Worm (Caenorhabditis elegans) whole organism, L4 larva: ENCODE results near the gene H25K10.2.
A peak's percentile ranks its signal among the peaks of the same experiment; 100 is the strongest.

ENCODE experiments used
- T26A8.4 ChIP-seq: fragments of 200-800 bp; sonication (Bioruptor generic); IDR thresholded peaks from 2 replicates; pipeline ENCODE4 v1.3.6; 2022; ENCODE audit warnings: missing genetic modification characterization, missing compliant biosample characterization
- Y5F2A.4 ChIP-seq: fragments of 200-800 bp; sonication (Bioruptor generic); optimal IDR thresholded peaks from 2 replicates; lab custom pipeline; 2018; ENCODE audit warnings: mild to moderate bottlenecking, missing genetic modification characterization, missing compliant biosample characterization
- ama-1 ChIP-seq: fragments of 150-350 bp; optimal IDR thresholded peaks from 2 replicates; lab custom pipeline; 2014; ENCODE audit warnings: inconsistent platforms, mixed read lengths
- ceh-32 ChIP-seq: sonication (generic microtip); optimal IDR thresholded peaks from 2 replicates; lab custom pipeline; 2016; ENCODE audit warnings: mild to moderate bottlenecking, missing genetic modification characterization, missing compliant biosample characterization; ENCODE audit not compliant: poor library complexity
- ctbp-1 ChIP-seq: fragments of 200-800 bp; sonication (Bioruptor generic); IDR thresholded peaks from 2 replicates; pipeline ENCODE4 v1.3.6; 2022; ENCODE audit warnings: missing genetic modification reagents, missing genetic modification characterization, missing compliant biosample characterization
- daf-12 ChIP-seq: fragments of 150-350 bp; optimal IDR thresholded peaks from 2 replicates; lab custom pipeline; 2014; ENCODE audit warnings: missing biosample characterization, missing genetic modification reagents, missing genetic modification characterization
- daf-19 ChIP-seq: fragments of 200-800 bp; sonication (Bioruptor generic); conservative IDR thresholded peaks from 2 replicates; pipeline ENCODE4 v1.3.6; 2022; ENCODE audit warnings: missing genetic modification characterization, missing compliant biosample characterization
- dmd-6 ChIP-seq: fragments of 200-800 bp; sonication (Bioruptor generic); IDR thresholded peaks from 2 replicates; pipeline ENCODE4 v1.3.6; 2022; ENCODE audit warnings: missing genetic modification reagents, missing genetic modification characterization, missing compliant biosample characterization
- dve-1 ChIP-seq: sonication (generic microtip); optimal IDR thresholded peaks from 2 replicates; lab custom pipeline; 2017; ENCODE audit warnings: antibody characterized with exemption, mild to moderate bottlenecking, missing genetic modification characterization, missing compliant biosample characterization; ENCODE audit not compliant: insufficient read depth
- egl-27 ChIP-seq: sonication (generic microtip); optimal IDR thresholded peaks from 3 replicates; lab custom pipeline; 2017; ENCODE audit warnings: missing biosample characterization, missing genetic modification reagents, missing genetic modification characterization
- hlh-30 ChIP-seq: sonication (generic microtip); optimal IDR thresholded peaks from 2 replicates; lab custom pipeline; 2017; ENCODE audit warnings: antibody characterized with exemption, mild to moderate bottlenecking, missing genetic modification characterization, missing compliant biosample characterization; ENCODE audit not compliant: insufficient read depth
- hmg-1.1 ChIP-seq: fragments of 200-800 bp; sonication (Bioruptor generic); IDR thresholded peaks from 2 replicates; pipeline ENCODE4 v1.3.6; 2022; ENCODE audit warnings: missing genetic modification reagents, missing genetic modification characterization, missing compliant biosample characterization
- lin-13 ChIP-seq: fragments of 150-350 bp; optimal IDR thresholded peaks from 2 replicates; lab custom pipeline; 2014; ENCODE audit warnings: missing biosample characterization, missing genetic modification reagents, missing genetic modification characterization
- lin-15B ChIP-seq: fragments of 150-350 bp; sonication (generic microtip); optimal IDR thresholded peaks from 3 replicates; lab custom pipeline; 2014; ENCODE audit warnings: missing biosample characterization, missing genetic modification characterization
- lin-29 ChIP-seq: fragments of 200-800 bp; sonication (Bioruptor generic); IDR thresholded peaks from 2 replicates; pipeline ENCODE4 v1.3.6; 2022; ENCODE audit warnings: missing genetic modification reagents, missing genetic modification characterization, missing compliant biosample characterization
- lin-39 ChIP-seq: fragments of 150-350 bp; optimal IDR thresholded peaks from 2 replicates; lab custom pipeline; 2014; ENCODE audit warnings: missing biosample characterization, missing genetic modification reagents, missing genetic modification characterization
- madf-5 ChIP-seq, 2 experiments: fragments of 200-800 bp; sonication (Bioruptor generic); IDR thresholded peaks; 2 replicates each; pipeline ENCODE4 v1.3.6; 2022; ENCODE audit warnings: missing compliant biosample characterization in 2 of 2, missing genetic modification characterization in 2 of 2
- mdl-1 ChIP-seq, 2 experiments: fragments of 150-350 bp in 1 of 2; sonication (generic microtip) in 1 of 2; optimal IDR thresholded peaks; 2 replicates each; lab custom pipeline; 2014 to 2017; ENCODE audit warnings: missing biosample characterization in 2 of 2, missing genetic modification characterization in 2 of 2
- mep-1 ChIP-seq: fragments of 150-350 bp; sonication (generic microtip); optimal IDR thresholded peaks from 3 replicates; lab custom pipeline; 2014; ENCODE audit warnings: missing biosample characterization, missing genetic modification characterization
- mxl-3 ChIP-seq: fragments of 200-800 bp; sonication (Bioruptor generic); optimal IDR thresholded peaks from 2 replicates; lab custom pipeline; 2018; ENCODE audit warnings: mild to moderate bottlenecking, missing genetic modification characterization, missing compliant biosample characterization
- nhr-11 ChIP-seq: fragments of 150-350 bp; optimal IDR thresholded peaks from 2 replicates; lab custom pipeline; 2014; ENCODE audit warnings: missing biosample characterization, missing genetic modification characterization
- nhr-111 ChIP-seq: fragments of 200-800 bp; sonication (Bioruptor generic); optimal IDR thresholded peaks from 2 replicates; lab custom pipeline; 2018; ENCODE audit warnings: mild to moderate bottlenecking, missing genetic modification characterization, missing compliant biosample characterization
- nhr-237 ChIP-seq: sonication (generic microtip); optimal IDR thresholded peaks from 2 replicates; lab custom pipeline; 2017; ENCODE audit warnings: missing biosample characterization, missing genetic modification characterization
- nhr-25 ChIP-seq: sonication (generic microtip); optimal IDR thresholded peaks from 2 replicates; lab custom pipeline; 2017; ENCODE audit warnings: missing genetic modification characterization, mild to moderate bottlenecking, missing compliant biosample characterization, antibody characterized with exemption, moderate library complexity, borderline replicate concordance; ENCODE audit not compliant: insufficient read depth
- nhr-28 ChIP-seq: fragments of 150-350 bp; optimal IDR thresholded peaks from 2 replicates; lab custom pipeline; 2014; ENCODE audit warnings: missing biosample characterization, missing genetic modification characterization
- nhr-41 ChIP-seq: fragments of 200-800 bp; sonication (Bioruptor generic); IDR thresholded peaks from 2 replicates; pipeline ENCODE4 v1.3.6; 2022; ENCODE audit warnings: missing genetic modification reagents, missing genetic modification characterization, missing compliant biosample characterization
- nhr-6 ChIP-seq: fragments of 150-350 bp; optimal IDR thresholded peaks from 2 replicates; lab custom pipeline; 2014; ENCODE audit warnings: missing biosample characterization, missing genetic modification characterization
- nhr-77 ChIP-seq: fragments of 150-350 bp; optimal IDR thresholded peaks from 2 replicates; lab custom pipeline; 2014; ENCODE audit warnings: missing biosample characterization, missing genetic modification characterization
- pha-4 ChIP-seq, 2 experiments: fragments of 150-350 bp in 1 of 2; fragments of 200-800 bp in 1 of 2; sonication (Bioruptor generic) in 1 of 2; IDR thresholded peaks in 1 of 2; optimal IDR thresholded peaks in 1 of 2; 2 replicates each; pipeline versions ENCODE4 v1.3.6 to Lab custom; 2014 to 2022; ENCODE audit warnings: missing genetic modification characterization in 2 of 2, missing genetic modification reagents in 2 of 2, missing biosample characterization in 1 of 2, missing compliant biosample characterization in 1 of 2
- pqm-1 ChIP-seq: sonication (generic microtip); optimal IDR thresholded peaks from 2 replicates; lab custom pipeline; 2017; ENCODE audit warnings: missing biosample characterization, missing genetic modification characterization
- saeg-2 ChIP-seq: fragments of 200-800 bp; sonication (Bioruptor generic); IDR thresholded peaks from 2 replicates; pipeline ENCODE4 v1.3.6; 2022; ENCODE audit warnings: missing genetic modification reagents, missing genetic modification characterization, missing compliant biosample characterization
- set-16 ChIP-seq: fragments of 200-800 bp; sonication (Bioruptor generic); IDR thresholded peaks from 2 replicates; pipeline ENCODE4 v1.3.6; 2022; ENCODE audit warnings: missing genetic modification reagents, missing genetic modification characterization, missing compliant biosample characterization
- skn-1 ChIP-seq: fragments of 150-350 bp; optimal IDR thresholded peaks from 2 replicates; lab custom pipeline; 2014; ENCODE audit warnings: missing biosample characterization, missing genetic modification characterization
- snpc-1.2 ChIP-seq: fragments of 200-800 bp; sonication (Bioruptor generic); IDR thresholded peaks from 2 replicates; pipeline ENCODE4 v1.3.6; 2022; ENCODE audit warnings: missing genetic modification reagents, missing genetic modification characterization, missing compliant biosample characterization
- unc-130 ChIP-seq: sonication (generic microtip); optimal IDR thresholded peaks from 2 replicates; lab custom pipeline; 2016; ENCODE audit warnings: missing genetic modification reagents, missing genetic modification characterization, missing compliant biosample characterization
- unc-62 ChIP-seq, 3 experiments: fragments of 150-350 bp in 1 of 3; sonication (generic microtip); optimal IDR thresholded peaks in 2 of 3; peaks in 1 of 3; 1 replicate in 1 of 3; 2 replicates in 2 of 3; lab custom pipeline; 2014 to 2017; ENCODE audit warnings: missing biosample characterization in 3 of 3, missing genetic modification characterization in 3 of 3, missing genetic modification reagents in 3 of 3, missing genotype in 1 of 3
- zfp-3 ChIP-seq: fragments of 200-800 bp; sonication (Bioruptor generic); conservative IDR thresholded peaks from 2 replicates; pipeline ENCODE4 v1.3.6; 2022; ENCODE audit warnings: missing genetic modification reagents, missing genetic modification characterization, missing compliant biosample characterization
- ztf-11 ChIP-seq: fragments of 150-350 bp; optimal IDR thresholded peaks from 2 replicates; lab custom pipeline; 2014; ENCODE audit warnings: missing biosample characterization, missing genetic modification characterization
- ztf-7 ChIP-seq: fragments of 150-350 bp; optimal IDR thresholded peaks from 2 replicates; lab custom pipeline; 2014; ENCODE audit warnings: missing biosample characterization, missing genetic modification characterization

The H25K10.2 gene

DNA sequence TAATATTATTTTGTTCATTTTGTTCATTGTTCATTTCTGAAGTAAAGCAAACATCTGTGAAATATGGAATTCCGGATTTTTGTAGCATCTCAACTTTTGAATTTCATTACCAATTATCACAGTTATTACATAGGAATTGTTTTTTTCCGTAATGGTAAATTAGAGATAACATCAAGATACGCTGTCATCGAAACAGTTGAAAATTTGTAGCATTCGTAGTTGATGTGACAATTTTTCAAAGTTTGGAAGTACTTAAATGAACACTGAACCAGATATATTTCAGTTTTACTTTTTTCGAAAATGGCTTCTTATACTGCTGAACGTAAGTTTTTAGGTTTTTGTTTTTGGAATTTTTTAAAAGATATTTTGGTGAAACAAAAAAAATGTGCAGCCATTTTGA is 14.9 kb upstream of the H25K10.2 start, which contains the start of gene H25K10.4:
Gene H25K10.4, plus strand, starts transcription at position 301 of the 400 bp plus-strand sequence.
- no peak for TF ChIP-seq Y5F2A.4 (GFP tag; lab: Kevin White, UChicago)
- no peak for TF ChIP-seq egl-27 (tag; lab: Kevin White, UChicago)

DNA sequence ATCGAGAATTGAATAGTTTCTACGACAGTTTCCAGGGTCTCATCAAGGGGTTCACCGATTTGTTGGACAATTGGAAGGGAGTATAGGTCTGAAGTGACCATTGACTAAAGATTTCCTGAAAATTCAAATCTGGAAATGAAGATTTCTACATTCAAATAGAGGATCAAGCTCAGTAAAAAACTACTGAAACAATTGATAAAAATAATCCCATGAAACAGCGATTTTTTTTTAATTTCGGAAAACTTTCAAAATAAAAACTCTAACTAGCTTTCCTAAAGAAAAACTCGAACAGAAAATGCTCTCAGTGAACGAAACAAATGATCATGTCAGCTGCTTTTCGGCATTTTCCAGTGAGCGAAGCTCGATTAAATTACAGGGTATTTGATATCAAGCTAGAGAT is 10.7 kb upstream of the H25K10.2 start, which contains the start of gene srv-11:
Gene srv-11, minus strand, starts transcription at position 101 of the 400 bp plus-strand sequence.
- TF ChIP-seq pqm-1 (tag; lab: Kevin White, UChicago) (no peak), ama-1 (lab: Kevin White, UChicago) (no peak), unc-130 (GFP tag; lab: Kevin White, UChicago) (no peak), nhr-111 (GFP tag; lab: Kevin White, UChicago) (no peak), hmg-1.1 (GFP tag; lab: Robert Waterston, UW) (no peak), set-16 (no peak), dve-1 (tag; lab: Kevin White, UChicago) (no peak), mxl-3 (GFP tag; lab: Kevin White, UChicago) (no peak), ztf-7 (tag; lab: Kevin White, UChicago) (no peak), ceh-32 (tag; lab: Kevin White, UChicago) (no peak), lin-39 (tag; lab: Kevin White, UChicago) (no peak), nhr-237 (tag; lab: Kevin White, UChicago) (no peak), mep-1 (no peak), lin-13 (no peak), ztf-11 (no peak)

DNA sequence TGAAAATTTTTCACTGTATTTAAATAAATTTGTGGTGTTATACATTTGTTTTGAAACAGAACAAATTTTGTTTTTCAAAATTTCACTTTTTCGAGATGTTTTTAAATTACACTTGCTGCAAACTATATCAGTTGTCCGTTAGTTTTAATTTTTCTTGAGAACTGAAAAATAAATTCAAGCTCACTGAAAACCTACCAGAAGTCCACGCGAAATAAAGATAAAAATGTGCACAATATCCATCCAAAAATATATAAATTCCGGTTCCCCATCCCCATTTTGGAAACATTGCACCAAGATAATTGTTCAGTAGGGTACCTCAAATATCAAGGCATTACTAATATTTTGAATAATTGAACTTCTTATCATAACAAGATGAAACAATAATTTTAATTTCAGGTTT is 9.9 kb upstream of the H25K10.2 start:
- TF ChIP-seq nhr-41 (GFP tag; lab: Robert Waterston, UW) (no peak), nhr-28 (tag; lab: Kevin White, UChicago) (no peak), snpc-1.2 (GFP tag; lab: Robert Waterston, UW) (peak; percentile 78)
- TF ChIP-seq, all 104 proteins: peak for 1

DNA sequence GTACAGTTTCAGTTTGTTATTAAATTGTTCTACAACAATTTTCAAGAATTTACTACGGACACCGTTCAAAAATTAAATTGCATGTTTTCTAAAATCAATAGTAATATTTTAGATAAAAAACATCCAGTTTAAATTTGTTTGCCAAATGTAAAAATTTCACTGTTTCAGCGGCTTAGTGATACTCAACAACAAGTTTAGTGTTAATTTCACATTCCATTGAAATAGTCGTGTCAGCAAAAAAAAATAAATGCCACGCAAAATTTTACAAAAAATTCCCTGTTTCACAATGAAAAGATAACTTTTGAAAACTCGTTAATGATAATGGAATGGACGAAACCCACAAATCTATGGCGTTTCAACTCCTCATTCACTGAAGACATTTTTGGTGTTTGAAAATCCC is 5.4 kb upstream of the H25K10.2 start:
- no peak for TF ChIP-seq nhr-25 (tag; lab: Kevin White, UChicago)
- TF ChIP-seq pqm-1 (tag; lab: Kevin White, UChicago) = no peak
- no peak for TF ChIP-seq T26A8.4
- no peak for TF ChIP-seq Y5F2A.4 (GFP tag; lab: Kevin White, UChicago)
- no peak for TF ChIP-seq madf-5 (GFP tag; IDR thresholded peaks at IDR 0.05; lab: Robert Waterston, UW)
- TF ChIP-seq unc-62 (GFP tag; optimal IDR thresholded peaks at IDR 0.05 in 1 of 2; lab: Kevin White, UChicago) = peak in 1 of 2 experiments; percentile 18
- TF ChIP-seq unc-62 (tag; optimal IDR thresholded peaks at IDR 0.05; lab: Kevin White, UChicago) = no peak
- TF ChIP-seq lin-29 (GFP tag; lab: Robert Waterston, UW) = no peak
- TF ChIP-seq snpc-1.2 (GFP tag; lab: Robert Waterston, UW) = peak; percentile 57; the same call in 1 of the 2 replicates
- TF ChIP-seq, all 104 proteins: peak for 2

DNA sequence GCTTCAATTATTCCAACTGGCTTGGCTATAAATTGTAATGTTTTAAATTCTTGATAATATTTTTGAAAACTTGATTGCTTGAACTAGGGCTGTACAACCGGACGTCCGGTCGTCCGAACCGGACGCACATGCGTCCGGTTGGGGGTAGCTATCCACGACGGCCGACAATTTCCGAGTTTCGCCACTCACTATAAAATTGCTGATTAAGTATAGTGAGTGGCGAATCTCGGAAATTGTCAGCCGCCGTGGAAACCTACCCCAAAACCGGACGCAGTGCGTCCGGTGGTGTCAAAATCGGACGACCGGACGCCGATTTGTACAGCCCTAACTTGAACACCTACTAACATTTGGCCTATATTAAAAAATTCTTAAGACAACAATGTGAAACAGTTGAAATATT is 1.4 kb downstream of the H25K10.2 start:
- TF ChIP-seq snpc-1.2 (GFP tag; lab: Robert Waterston, UW) = peak; percentile 86

DNA sequence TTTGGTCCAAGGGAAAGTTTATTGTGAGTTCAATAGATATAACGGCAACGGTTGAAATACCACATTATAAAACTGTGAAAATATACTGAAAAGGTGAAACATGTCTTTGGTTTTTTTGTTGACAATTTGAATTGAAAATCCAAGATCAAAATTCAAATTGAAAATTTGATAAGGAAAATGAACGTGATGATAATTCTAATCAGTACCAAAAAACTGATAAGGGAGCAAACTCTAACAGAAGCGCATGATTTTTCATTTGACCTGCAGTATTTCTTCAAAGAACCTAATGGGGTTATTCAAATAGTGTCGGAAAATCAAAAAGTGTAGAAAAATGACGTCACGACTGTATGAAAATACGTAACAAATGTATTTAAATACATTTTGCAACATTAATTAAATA is 7.4 kb downstream of the H25K10.2 start:
- TF ChIP-seq zfp-3 (GFP tag; lab: Robert Waterston, UW) (no peak), nhr-237 (tag; lab: Kevin White, UChicago) (no peak), hlh-30 (tag; lab: Kevin White, UChicago) (peak; percentile 44), set-16 (no peak), skn-1 (tag; lab: Kevin White, UChicago) (no peak), pqm-1 (tag; lab: Kevin White, UChicago) (peak; percentile 83), nhr-77 (tag; lab: Kevin White, UChicago) (peak; percentile 1), dve-1 (tag; lab: Kevin White, UChicago) (peak; percentile 63), nhr-11 (tag; lab: Kevin White, UChicago) (no peak), pha-4 (GFP tag; IDR thresholded peaks at IDR 0.05; lab: Robert Waterston, UW) (no peak), pha-4 (tag; optimal IDR thresholded peaks at IDR 0.05; lab: Kevin White, UChicago) (no peak), lin-15B (tag; lab: Kevin White, UChicago) (no peak), saeg-2 (no peak), dmd-6 (peak; percentile 92), daf-19 (GFP tag; lab: Robert Waterston, UW) (no peak), nhr-6 (no peak), ctbp-1 (GFP tag; lab: Robert Waterston, UW) (no peak), lin-13 (no peak), nhr-28 (tag; lab: Kevin White, UChicago) (peak; percentile 63), mdl-1 (tag; optimal IDR thresholded peaks at IDR 0.05; lab: Kevin White, UChicago) (peak in 1 of 2 experiments; percentile 27), daf-12 (no peak)
